Worm (Caenorhabditis elegans) whole organism, L1 larva: ENCODE results near the gene epi-1.
"Not testable (repeated sequence)": the region's sequence is repeated elsewhere in the genome, so short reads cannot be mapped to it uniquely, and the experiment has no call there.

Source experiments
- C04F5.9 ChIP-seq: sonication (generic microtip); optimal IDR thresholded peaks from 2 replicates; lab custom pipeline; 2016; ENCODE audit warnings: missing genetic modification characterization, missing compliant biosample characterization
- C16A3.4 ChIP-seq: fragments of 150-350 bp; optimal IDR thresholded peaks from 2 replicates; lab custom pipeline; 2014; ENCODE audit warnings: missing biosample characterization, missing genetic modification characterization
- C34B4.2 ChIP-seq: sonication (generic microtip); optimal IDR thresholded peaks from 2 replicates; lab custom pipeline; 2017; ENCODE audit warnings: mild to moderate bottlenecking, missing genetic modification characterization, missing compliant biosample characterization
- Y116A8C.19 ChIP-seq: sonication (generic microtip); optimal IDR thresholded peaks from 2 replicates; lab custom pipeline; 2016; ENCODE audit warnings: missing compliant biosample characterization, missing genetic modification characterization, borderline replicate concordance
- aha-1 ChIP-seq: fragments of 150-350 bp; optimal IDR thresholded peaks from 2 replicates; lab custom pipeline; 2014; ENCODE audit warnings: missing biosample characterization, missing genetic modification characterization
- alr-1 ChIP-seq: fragments of 200-800 bp; sonication (Bioruptor generic); optimal IDR thresholded peaks from 2 replicates; lab custom pipeline; 2018; ENCODE audit warnings: borderline replicate concordance, mild to moderate bottlenecking, missing genetic modification characterization, missing compliant biosample characterization
- blmp-1 ChIP-seq: fragments of 150-350 bp; optimal IDR thresholded peaks from 2 replicates; lab custom pipeline; 2014; ENCODE audit warnings: missing biosample characterization, missing genetic modification characterization
- ceh-63 ChIP-seq: fragments of 200-800 bp; sonication (Bioruptor generic); optimal IDR thresholded peaks from 2 replicates; lab custom pipeline; 2018; ENCODE audit warnings: mild to moderate bottlenecking, missing genetic modification characterization, missing compliant biosample characterization
- ceh-88 ChIP-seq: fragments of 200-800 bp; sonication (Bioruptor generic); IDR thresholded peaks from 2 replicates; pipeline ENCODE4 v1.3.6; 2022; ENCODE audit warnings: missing genetic modification characterization, missing compliant biosample characterization
- efl-1 ChIP-seq, 4 experiments: fragments of 150-350 bp; optimal IDR thresholded peaks in 3 of 4; peaks in 1 of 4; 1 replicate in 1 of 4; 2 replicates in 3 of 4; lab custom pipeline; 2014; ENCODE audit warnings: missing biosample characterization in 2 of 4, missing genetic modification characterization in 2 of 4, missing genetic modification reagents in 2 of 4
- efl-3 ChIP-seq: fragments of 200-800 bp; sonication (Bioruptor generic); optimal IDR thresholded peaks from 2 replicates; lab custom pipeline; 2018; ENCODE audit warnings: mild to moderate bottlenecking, missing genetic modification characterization, missing compliant biosample characterization
- elt-2 ChIP-seq: sonication (generic microtip); optimal IDR thresholded peaks from 2 replicates; lab custom pipeline; 2016; ENCODE audit warnings: missing genetic modification characterization, mild to moderate bottlenecking, inconsistent platforms, missing compliant biosample characterization, missing genetic modification reagents
- elt-3 ChIP-seq, 6 experiments: fragments of 150-350 bp in 1 of 6; sonication (generic microtip); optimal IDR thresholded peaks; 2 replicates each; lab custom pipeline; 2017 to 2018; ENCODE audit warnings: missing biosample characterization in 6 of 6, missing genetic modification characterization in 6 of 6, inconsistent platforms in 1 of 6
- fkh-10 ChIP-seq: sonication (generic microtip); optimal IDR thresholded peaks from 2 replicates; lab custom pipeline; 2017; ENCODE audit warnings: missing biosample characterization, missing genetic modification reagents, missing genetic modification characterization
- fkh-4 ChIP-seq: sonication (generic microtip); optimal IDR thresholded peaks from 2 replicates; lab custom pipeline; 2016; ENCODE audit warnings: missing compliant biosample characterization, missing genetic modification characterization, borderline replicate concordance
- fkh-8 ChIP-seq: sonication (generic microtip); optimal IDR thresholded peaks from 2 replicates; lab custom pipeline; 2016; ENCODE audit warnings: mild to moderate bottlenecking, missing genetic modification characterization, missing compliant biosample characterization
- grh-1 ChIP-seq: fragments of 200-800 bp; sonication (Bioruptor generic); IDR thresholded peaks from 2 replicates; pipeline ENCODE4 v1.3.6; 2022; ENCODE audit warnings: missing genetic modification reagents, missing genetic modification characterization, missing compliant biosample characterization
- hlh-4 ChIP-seq: sonication (generic microtip); optimal IDR thresholded peaks from 2 replicates; lab custom pipeline; 2016; ENCODE audit warnings: mild to moderate bottlenecking, missing genetic modification characterization, missing compliant biosample characterization
- hpl-2 ChIP-seq: fragments of 150-350 bp; optimal IDR thresholded peaks from 2 replicates; lab custom pipeline; 2014; ENCODE audit warnings: missing biosample characterization, missing genetic modification reagents, missing genetic modification characterization
- isw-1 ChIP-seq: fragments of 200-800 bp; sonication (Bioruptor generic); IDR thresholded peaks from 2 replicates; pipeline ENCODE4 v1.3.6; 2022; ENCODE audit warnings: missing genetic modification characterization, missing compliant biosample characterization
- lin-13 ChIP-seq: fragments of 150-350 bp; optimal IDR thresholded peaks from 2 replicates; lab custom pipeline; 2014; ENCODE audit warnings: missing biosample characterization, missing genetic modification reagents, missing genetic modification characterization
- lin-14 ChIP-seq: fragments of 200-800 bp; sonication (Bioruptor generic); optimal IDR thresholded peaks from 2 replicates; lab custom pipeline; 2018; ENCODE audit warnings: mild to moderate bottlenecking, missing genetic modification characterization, moderate library complexity, missing compliant biosample characterization
- lin-39 ChIP-seq: fragments of 150-350 bp; optimal IDR thresholded peaks from 2 replicates; lab custom pipeline; 2014; ENCODE audit warnings: missing biosample characterization, missing genetic modification reagents, missing genetic modification characterization
- lir-3 ChIP-seq: sonication (generic microtip); optimal IDR thresholded peaks from 2 replicates; lab custom pipeline; 2016; ENCODE audit warnings: mild to moderate bottlenecking, missing genetic modification characterization, moderate library complexity, missing compliant biosample characterization; ENCODE audit not compliant: poor library complexity
- mdl-1 ChIP-seq, 2 experiments: fragments of 150-350 bp; optimal IDR thresholded peaks; 2 replicates each; lab custom pipeline; 2014 to 2017; ENCODE audit warnings: missing biosample characterization in 2 of 2, missing genetic modification characterization in 2 of 2, inconsistent platforms in 1 of 2
- mef-2 ChIP-seq: fragments of 150-350 bp; optimal IDR thresholded peaks from 2 replicates; lab custom pipeline; 2014; ENCODE audit warnings: missing biosample characterization, missing genetic modification characterization
- nhr-20 ChIP-seq: sonication (generic microtip); optimal IDR thresholded peaks from 2 replicates; lab custom pipeline; 2016; ENCODE audit warnings: mild to moderate bottlenecking, missing genetic modification characterization, missing compliant biosample characterization
- nhr-28 ChIP-seq: fragments of 150-350 bp; optimal IDR thresholded peaks from 2 replicates; lab custom pipeline; 2014; ENCODE audit warnings: missing biosample characterization, missing genetic modification characterization
- nhr-47 ChIP-seq: sonication (generic microtip); optimal IDR thresholded peaks from 2 replicates; lab custom pipeline; 2016; ENCODE audit warnings: mild to moderate bottlenecking, missing genetic modification characterization, moderate library complexity, missing compliant biosample characterization
- nhr-71 ChIP-seq: sonication (generic microtip); optimal IDR thresholded peaks from 2 replicates; lab custom pipeline; 2016; ENCODE audit warnings: mild to moderate bottlenecking, missing genetic modification characterization, moderate library complexity, missing compliant biosample characterization
- nhr-76 ChIP-seq: sonication (generic microtip); optimal IDR thresholded peaks from 2 replicates; lab custom pipeline; 2017; ENCODE audit warnings: missing biosample characterization, missing genetic modification characterization
- nhr-84 ChIP-seq: sonication (generic microtip); optimal IDR thresholded peaks from 2 replicates; lab custom pipeline; 2017; ENCODE audit warnings: missing biosample characterization, missing genetic modification characterization
- pag-3 ChIP-seq: sonication (generic microtip); optimal IDR thresholded peaks from 2 replicates; lab custom pipeline; 2017; ENCODE audit warnings: missing genetic modification characterization, mild to moderate bottlenecking, missing compliant biosample characterization, antibody characterized with exemption, borderline replicate concordance; ENCODE audit not compliant: insufficient read depth
- pqm-1 ChIP-seq: sonication (generic microtip); optimal IDR thresholded peaks from 3 replicates; lab custom pipeline; 2017; ENCODE audit warnings: missing biosample characterization, missing genetic modification characterization
- rnt-1 ChIP-seq: sonication (generic microtip); optimal IDR thresholded peaks from 2 replicates; lab custom pipeline; 2016; ENCODE audit warnings: mild to moderate bottlenecking, missing genetic modification characterization, moderate library complexity, missing compliant biosample characterization
- snu-23 ChIP-seq: sonication (generic microtip); optimal IDR thresholded peaks from 2 replicates; lab custom pipeline; 2016; ENCODE audit warnings: missing genetic modification characterization, missing compliant biosample characterization
- sox-4 ChIP-seq: sonication (generic microtip); optimal IDR thresholded peaks from 2 replicates; lab custom pipeline; 2016; ENCODE audit warnings: missing genetic modification characterization, missing compliant biosample characterization
- swsn-7 ChIP-seq: sonication (generic microtip); optimal IDR thresholded peaks from 2 replicates; lab custom pipeline; 2016; ENCODE audit warnings: missing genetic modification characterization, missing compliant biosample characterization
- unc-30 ChIP-seq: sonication (generic microtip); optimal IDR thresholded peaks from 2 replicates; lab custom pipeline; 2017; ENCODE audit warnings: missing biosample characterization, missing genetic modification characterization
- xbp-1 ChIP-seq: sonication (generic microtip); optimal IDR thresholded peaks from 2 replicates; lab custom pipeline; 2016; ENCODE audit warnings: missing genetic modification characterization, missing compliant biosample characterization
- ztf-11 ChIP-seq, 2 experiments: sonication (generic microtip); optimal IDR thresholded peaks; 2 replicates each; lab custom pipeline; 2016 to 2017; ENCODE audit warnings: missing genetic modification characterization in 2 of 2, missing biosample characterization in 1 of 2, missing compliant biosample characterization in 1 of 2

The epi-1 gene

ce11 chrIV:10682155-10682749 is 15.6 kb downstream of the epi-1 start, which contains the start of gene fmo-2 (continued):
- TF ChIP-seq lin-39 (tag; lab: Kevin White, UChicago) (no peak), C16A3.4 (tag; lab: Kevin White, UChicago) (peak; percentile 29), xbp-1 (tag; lab: Kevin White, UChicago) (no peak), ceh-63 (no peak), efl-1 (optimal IDR thresholded peaks at IDR 0.05; lab: Kevin White, UChicago) (no peak), efl-1 (GFP tag; optimal IDR thresholded peaks at IDR 0.05 in 1 of 2; lab: Kevin White, UChicago) (no peak), C34B4.2 (tag; lab: Kevin White, UChicago) (no peak), lir-3 (tag; lab: Kevin White, UChicago) (no peak), fkh-10 (GFP tag; lab: Kevin White, UChicago) (no peak), hpl-2 (GFP tag; lab: Kevin White, UChicago) (no peak), grh-1 (GFP tag; lab: Robert Waterston, UW) (no peak), lin-13 (GFP tag; lab: Kevin White, UChicago) (no peak), efl-3 (GFP tag; lab: Kevin White, UChicago) (no peak), mdl-1 (tag; optimal IDR thresholded peaks at IDR 0.05; lab: Kevin White, UChicago) (peak in 1 of 2 experiments; percentile 94), elt-3 (tag; optimal IDR thresholded peaks at IDR 0.05; lab: Kevin White, UChicago) (peak in 1 of 6 experiments; percentile 42), alr-1 (tag; lab: Kevin White, UChicago) (no peak), mef-2 (tag; lab: Kevin White, UChicago) (no peak), pag-3 (tag; lab: Kevin White, UChicago) (no peak), nhr-71 (tag; lab: Kevin White, UChicago) (no peak), unc-30 (tag; lab: Kevin White, UChicago) (no peak), aha-1 (no peak), nhr-28 (tag; lab: Kevin White, UChicago) (no peak), nhr-76 (tag; lab: Kevin White, UChicago) (no peak), isw-1 (no peak), nhr-84 (no peak), blmp-1 (tag; lab: Kevin White, UChicago) (no peak)

DNA sequence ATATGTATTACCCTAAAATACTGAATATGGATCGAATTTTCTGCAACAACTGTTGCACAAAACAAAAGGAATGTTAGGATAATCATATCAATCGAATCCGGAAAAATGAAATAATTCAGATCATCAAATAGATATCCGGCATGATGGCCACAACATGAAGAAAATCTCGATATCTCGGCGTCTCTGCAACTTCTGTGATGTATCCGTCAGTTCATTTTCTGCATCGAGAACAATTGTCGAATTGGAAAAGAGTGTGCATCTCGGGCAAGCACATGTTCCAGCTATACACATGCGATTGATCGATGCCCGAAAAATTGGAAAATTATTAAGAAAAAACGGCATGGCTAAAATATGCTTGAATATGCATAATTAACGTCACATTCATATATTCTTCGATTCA is 19.1 kb downstream of the epi-1 start, which contains the start of the genes K08C7.6 and R102.1:
Gene K08C7.6, minus strand, starts transcription at position 101 of the 400 bp plus-strand sequence.
Gene R102.1, plus strand, starts transcription at position 291 of the 400 bp plus-strand sequence.
- TF ChIP-seq lin-39 (tag; lab: Kevin White, UChicago) (no peak), fkh-8 (no peak), fkh-4 (no peak), lin-14 (peak; percentile 64)

ce11 chrIV:10687307-10687706 is 20.7 kb downstream of the epi-1 start, which contains the start of gene R102.2:
Gene R102.2, plus strand, starts transcription at chrIV:10687607.
- TF ChIP-seq elt-2 (tag; lab: Kevin White, UChicago); nhr-28 (tag; lab: Kevin White, UChicago); fkh-4: not testable (repeated sequence)

ce11 chrIV:10688972-10689567 is 22.4 kb downstream of the epi-1 start, which contains the start of gene R102.3:
Gene R102.3, plus strand, starts transcription at chrIV:10689517.
- no peak for TF ChIP-seq lin-39 (tag; lab: Kevin White, UChicago)
- TF ChIP-seq rnt-1 (tag; lab: Kevin White, UChicago), result no peak
- TF ChIP-seq C04F5.9, result no peak
- TF ChIP-seq fkh-8, result peak; percentile 73
- TF ChIP-seq ceh-88 (GFP tag; lab: Robert Waterston, UW), result no peak
- no peak for TF ChIP-seq Y116A8C.19 (tag; lab: Kevin White, UChicago)
- TF ChIP-seq nhr-47 (tag; lab: Kevin White, UChicago), result peak; percentile 41
- TF ChIP-seq pqm-1, result no peak
- TF ChIP-seq blmp-1 (tag; lab: Kevin White, UChicago), result no peak
- no peak for TF ChIP-seq swsn-7 (tag; lab: Kevin White, UChicago)
- TF ChIP-seq sox-4 (tag; lab: Kevin White, UChicago), result peak; percentile 22
- no peak for TF ChIP-seq nhr-20 (tag; lab: Kevin White, UChicago)
- TF ChIP-seq hlh-4, result no peak
- TF ChIP-seq nhr-71 (tag; lab: Kevin White, UChicago), result peak; percentile 59
- TF ChIP-seq ztf-11 (tag; optimal IDR thresholded peaks at IDR 0.05; lab: Kevin White, UChicago), result no peak
- no peak for TF ChIP-seq nhr-84
- no peak for TF ChIP-seq snu-23 (GFP tag; lab: Kevin White, UChicago)
